Fruit fly (Drosophila melanogaster): ENCODE measurements around the gene CG3176.

Gene CG3176

DNA sequence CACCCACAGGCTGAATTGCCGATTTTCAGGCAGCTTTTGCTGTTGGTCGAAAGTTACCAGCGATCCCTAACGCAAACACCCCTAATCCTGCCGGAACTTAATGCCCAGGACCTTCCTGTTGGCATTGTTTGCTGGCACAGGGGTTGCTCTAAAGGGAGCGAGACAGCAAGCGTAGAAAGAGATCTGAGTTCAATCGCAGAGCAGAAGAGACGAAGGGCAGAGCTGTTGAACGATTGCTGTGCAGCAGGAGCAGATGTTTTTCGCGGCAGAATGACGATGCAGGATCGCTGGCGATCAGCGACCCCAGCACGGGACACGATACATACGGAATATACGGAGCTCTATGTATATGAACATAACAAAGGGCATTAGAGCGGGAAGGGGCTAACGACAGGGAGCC lies 24.7 kb upstream of the CG3176 start (continued):
- TF ChIP-seq Mad (GFP tag; optimal IDR thresholded peaks at IDR 0.05) (no peak), CG15479 (GFP tag; optimal IDR thresholded peaks at IDR 0.05) (no peak), ase (GFP tag; IDR thresholded peaks at IDR 0.05) (0 out of 3 replicates have a peak, but pooled peaks have one; percentile 59), twi (tag; optimal IDR thresholded peaks at IDR 0.05) (peak; percentile 50), CG12744 (GFP tag; optimal IDR thresholded peaks at IDR 0.05) (no peak), CG12071 (GFP tag; optimal IDR thresholded peaks at IDR 0.05) (no peak)

DNA sequence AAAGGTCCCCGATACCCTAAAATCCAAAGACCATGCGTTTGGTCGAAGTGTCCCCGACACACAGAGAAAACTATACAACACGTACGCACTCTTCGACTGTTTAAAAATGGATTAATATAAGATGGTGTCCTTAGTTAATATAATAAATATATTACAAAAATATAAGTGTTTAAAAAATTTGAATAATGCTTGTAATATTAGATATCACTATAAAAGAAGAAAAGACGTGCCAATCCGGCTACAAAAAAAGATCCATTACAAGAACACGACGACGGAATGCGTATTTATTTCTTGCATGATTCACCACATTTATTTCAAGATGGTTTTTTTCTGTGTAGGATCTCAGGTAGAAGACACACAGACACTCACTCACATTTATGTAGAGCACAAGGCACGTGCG lies 23.9 kb upstream of the CG3176 start:
- TF ChIP-seq CG6791 (GFP tag; IDR thresholded peaks at IDR 0.05; ENCODE audit: partially characterized antibody) (no peak), sqz (GFP tag; optimal IDR thresholded peaks at IDR 0.05) (peak; percentile 18), CG11560 (tag; IDR thresholded peaks at IDR 0.05) (no peak), Xrp1 (GFP tag; IDR thresholded peaks at IDR 0.05) (peak; percentile 75), yki (optimal IDR thresholded peaks at IDR 0.05) (no peak), Dad (GFP tag; optimal IDR thresholded peaks at IDR 0.05) (no peak), H15 (GFP tag; IDR thresholded peaks at IDR 0.05) (no peak), sima (GFP tag; optimal IDR thresholded peaks at IDR 0.05) (no peak), ERR (GFP tag; optimal IDR thresholded peaks at IDR 0.05) (no peak), Dfd (GFP tag; optimal IDR thresholded peaks at IDR 0.05) (no peak), D19A (tag; optimal IDR thresholded peaks at IDR 0.05) (peak; percentile 77), CG12236 (GFP tag; optimal IDR thresholded peaks at IDR 0.05) (no peak), CG14050 (GFP tag; IDR thresholded peaks at IDR 0.05) (no peak), Hr3 (GFP tag; optimal IDR thresholded peaks at IDR 0.05) (no peak), CG31388 (GFP tag; optimal IDR thresholded peaks at IDR 0.05) (no peak), CG11085 (GFP tag; IDR thresholded peaks at IDR 0.05) (no peak), ftz-f1 (GFP tag; optimal IDR thresholded peaks at IDR 0.05) (no peak), inv (GFP tag; IDR thresholded peaks at IDR 0.05; ENCODE audit: partially characterized antibody) (no peak), wor (GFP tag; IDR thresholded peaks at IDR 0.05) (no peak), CG12659 (GFP tag; optimal IDR thresholded peaks at IDR 0.05) (no peak), MTF-1 (GFP tag; optimal IDR thresholded peaks at IDR 0.05; ENCODE audit: borderline replicate concordance) (no peak), Ada2b (GFP tag; IDR thresholded peaks at IDR 0.05) (no peak), CG12744 (GFP tag; optimal IDR thresholded peaks at IDR 0.05) (no peak), CHES-1-like (GFP tag; optimal IDR thresholded peaks at IDR 0.05) (no peak), CG4424 (GFP tag; optimal IDR thresholded peaks at IDR 0.05) (peak; percentile 13), tll (GFP tag; optimal IDR thresholded peaks at IDR 0.05) (no peak), CG30403 (GFP tag; optimal IDR thresholded peaks at IDR 0.05) (peak; percentile 15), onecut (GFP tag; IDR thresholded peaks at IDR 0.05) (no peak), Dll (GFP tag; IDR thresholded peaks at IDR 0.05; ENCODE audit: partially characterized antibody) (no peak), CG6689 (GFP tag; IDR thresholded peaks at IDR 0.05) (0 out of 2 replicates have a peak, but pooled peaks have one; percentile 7), fd102C (GFP tag; optimal IDR thresholded peaks at IDR 0.05) (peak; percentile 33), Dp (GFP tag; optimal IDR thresholded peaks at IDR 0.05) (no peak), CG3726 (GFP tag; IDR thresholded peaks at IDR 0.05) (no peak), CG10274 (GFP tag; optimal IDR thresholded peaks at IDR 0.05) (no peak), Doc3 (GFP tag; IDR thresholded peaks at IDR 0.05; ENCODE audit: partially characterized antibody) (no peak), CG4820 (GFP tag; optimal IDR thresholded peaks at IDR 0.05) (peak; percentile 16), gro (GFP tag; optimal IDR thresholded peaks at IDR 0.05) (no peak), CG17912 (GFP tag; optimal IDR thresholded peaks at IDR 0.05) (no peak), CG9727 (GFP tag; optimal IDR thresholded peaks at IDR 0.05) (peak; percentile 85), ranshi (GFP tag; IDR thresholded peaks at IDR 0.05) (no peak), Sox100B (GFP tag; optimal IDR thresholded peaks at IDR 0.05) (peak; percentile 9), Fer2 (tag; optimal IDR thresholded peaks at IDR 0.05) (no peak), HLH3B (GFP tag; IDR thresholded peaks at IDR 0.05) (no peak), CG4360 (GFP tag; IDR thresholded peaks at IDR 0.05) (no peak), CG7271 (tag; optimal IDR thresholded peaks at IDR 0.05) (no peak), CG11093 (GFP tag; IDR thresholded peaks at IDR 0.05) (no peak)

Data from whole organism, embryonic.